Fruit fly (Drosophila melanogaster) whole organism, adult: ENCODE measurements around the gene jim.

Source experiments
- CG11617 ChIP-seq: fragments of 200-800 bp; sonication (Bioruptor generic); optimal IDR thresholded peaks from 2 replicates; lab custom pipeline; 2017; ENCODE audit warnings: mild to moderate bottlenecking, missing biosample characterization, missing genetic modification reagents, missing genetic modification characterization
- CG12768 ChIP-seq: fragments of 200-800 bp; sonication (Bioruptor generic); optimal IDR thresholded peaks from 2 replicates; lab custom pipeline; 2017; ENCODE audit warnings: missing biosample characterization, missing genetic modification characterization, mild to moderate bottlenecking, moderate library complexity, missing genetic modification reagents
- CG14711 ChIP-seq: fragments of 200-800 bp; sonication (Bioruptor generic); optimal IDR thresholded peaks from 2 replicates; lab custom pipeline; 2018; ENCODE audit warnings: missing biosample characterization, mild to moderate bottlenecking, missing genetic modification characterization, moderate library complexity
- CG1620 ChIP-seq: fragments of 200-800 bp; sonication (Bioruptor generic); optimal IDR thresholded peaks from 2 replicates; lab custom pipeline; 2016; ENCODE audit warnings: missing biosample characterization, missing genetic modification characterization
- CG33017 ChIP-seq: fragments of 200-800 bp; sonication (Bioruptor generic); optimal IDR thresholded peaks from 2 replicates; lab custom pipeline; 2018; ENCODE audit warnings: missing biosample characterization, mild to moderate bottlenecking, missing genetic modification characterization, moderate library complexity
- CG5204 ChIP-seq: fragments of 200-800 bp; sonication (Bioruptor generic); optimal IDR thresholded peaks from 2 replicates; lab custom pipeline; 2016; ENCODE audit warnings: missing biosample characterization, missing genetic modification characterization
- CG7045 ChIP-seq: fragments of 200-800 bp; sonication (Bioruptor generic); optimal IDR thresholded peaks from 2 replicates; lab custom pipeline; 2017; ENCODE audit warnings: missing biosample characterization, mild to moderate bottlenecking, missing genetic modification characterization
- CG7101 ChIP-seq: fragments of 200-800 bp; sonication (Bioruptor generic); optimal IDR thresholded peaks from 2 replicates; lab custom pipeline; 2018; ENCODE audit warnings: missing biosample characterization, mild to moderate bottlenecking, missing genetic modification characterization, moderate library complexity
- Clk ChIP-seq: fragments of 200-800 bp; sonication (Bioruptor generic); optimal IDR thresholded peaks from 2 replicates; lab custom pipeline; 2017; ENCODE audit warnings: missing biosample characterization, missing genetic modification characterization
- Crg-1 ChIP-seq: fragments of 200-800 bp; sonication (Bioruptor generic); optimal IDR thresholded peaks from 2 replicates; lab custom pipeline; 2016; ENCODE audit warnings: missing biosample characterization, missing genetic modification characterization
- Hr96 ChIP-seq: fragments of 200-800 bp; sonication (Bioruptor generic); optimal IDR thresholded peaks from 2 replicates; lab custom pipeline; 2016; ENCODE audit warnings: missing biosample characterization, missing genetic modification characterization
- Mnt ChIP-seq: fragments of 200-800 bp; sonication (Bioruptor generic); optimal IDR thresholded peaks from 2 replicates; lab custom pipeline; 2016; ENCODE audit warnings: missing biosample characterization, mild to moderate bottlenecking, missing genetic modification characterization
- bab1 ChIP-seq: fragments of 200-800 bp; sonication (Bioruptor generic); optimal IDR thresholded peaks from 3 replicates; lab custom pipeline; 2019; ENCODE audit warnings: missing biosample characterization, mild to moderate bottlenecking, missing genetic modification characterization, moderate library complexity
- cic ChIP-seq: fragments of 200-800 bp; sonication (Bioruptor generic); optimal IDR thresholded peaks from 2 replicates; lab custom pipeline; 2017; ENCODE audit warnings: missing biosample characterization, mild to moderate bottlenecking, missing genetic modification characterization, moderate library complexity
- cnc ChIP-seq, 2 experiments: fragments of >200 bp; optimal IDR thresholded peaks; 2 replicates each; lab custom pipeline; 2017
- kay ChIP-seq: fragments of 200-800 bp; sonication (Bioruptor generic); peaks from one replicate; lab custom pipeline; 2016; ENCODE audit warnings: missing biosample characterization, missing genetic modification characterization, borderline replicate concordance
- ovo ChIP-seq: fragments of 200-800 bp; sonication (Bioruptor generic); optimal IDR thresholded peaks from 2 replicates; lab custom pipeline; 2016; ENCODE audit warnings: missing biosample characterization, missing genetic modification characterization
- pad ChIP-seq: fragments of 200-800 bp; sonication (Bioruptor generic); optimal IDR thresholded peaks from 3 replicates; lab custom pipeline; 2017; ENCODE audit warnings: missing biosample characterization, missing genetic modification characterization, mild to moderate bottlenecking, moderate library complexity, missing genetic modification reagents
- tj ChIP-seq: fragments of 200-800 bp; sonication (Bioruptor generic); optimal IDR thresholded peaks from 3 replicates; lab custom pipeline; 2017; ENCODE audit warnings: missing biosample characterization, mild to moderate bottlenecking, missing genetic modification characterization, moderate library complexity
- toe ChIP-seq: fragments of 200-800 bp; sonication (Bioruptor generic); optimal IDR thresholded peaks from 2 replicates; lab custom pipeline; 2016; ENCODE audit warnings: missing biosample characterization, missing genetic modification characterization

The jim gene

dm6 chr3L:22824668-22825192 lies 10.3 kb downstream of the jim start:
- no peak for TF ChIP-seq CG1620
- peak; percentile 48 for TF ChIP-seq Hr96 (GFP tag; lab: Kevin White, UChicago)
- TF ChIP-seq cic (GFP tag; lab: Kevin White, UChicago) = peak; percentile 74
- TF ChIP-seq ovo (GFP tag; lab: Kevin White, UChicago) = peak; percentile 5
- TF ChIP-seq cnc (optimal IDR thresholded peaks at IDR 0.05; lab: Kevin White, UChicago) = no peak
- peak; percentile 43 for TF ChIP-seq pad (GFP tag; lab: Kevin White, UChicago)
- no peak for TF ChIP-seq CG5204 (GFP tag; lab: Kevin White, UChicago)
- TF ChIP-seq CG7101 = peak; percentile 30
- TF ChIP-seq CG33017 (tag; lab: Kevin White, UChicago) = peak; percentile 69
- peak; percentile 21 for TF ChIP-seq Crg-1 (GFP tag; lab: Kevin White, UChicago)
- peak; percentile 69 for TF ChIP-seq CG12768
- TF ChIP-seq CG7045 (GFP tag; lab: Kevin White, UChicago) = no peak
- peak; percentile 80 for TF ChIP-seq Mnt (GFP tag; lab: Kevin White, UChicago)
- peak; percentile 60 for TF ChIP-seq CG11617 (GFP tag; lab: Kevin White, UChicago)
- peak; percentile 59 for TF ChIP-seq Clk (GFP tag; lab: Kevin White, UChicago)
- TF ChIP-seq CG14711 (tag; lab: Kevin White, UChicago) = peak; percentile 8
- no peak for TF ChIP-seq toe
- TF ChIP-seq tj (GFP tag; lab: Kevin White, UChicago) = peak; percentile 34
- TF ChIP-seq bab1 (GFP tag; lab: Kevin White, UChicago) = peak; percentile 9
- TF ChIP-seq kay = no peak

dm6 chr3L:22823230-22823629 lies 11.8 kb downstream of the jim start:
- TF ChIP-seq toe (peak; percentile 4), Crg-1 (GFP tag; lab: Kevin White, UChicago) (no peak), pad (GFP tag; lab: Kevin White, UChicago) (no peak), cnc (optimal IDR thresholded peaks at IDR 0.05; lab: Kevin White, UChicago) (no peak), kay (peak; percentile 59)

- peak; percentile 90 for TF ChIP-seq CG5204 (GFP tag; lab: Kevin White, UChicago)
- peak; percentile 66 for TF ChIP-seq Crg-1 (GFP tag; lab: Kevin White, UChicago)
- TF ChIP-seq CG33017 (tag; lab: Kevin White, UChicago) = peak; percentile 97
- TF ChIP-seq CG11617 (GFP tag; lab: Kevin White, UChicago) = peak; percentile 98
- peak; percentile 67 for TF ChIP-seq CG1620
- peak; percentile 99 for TF ChIP-seq kay
- peak; percentile 98 for TF ChIP-seq tj (GFP tag; lab: Kevin White, UChicago)
- peak; percentile 76 for TF ChIP-seq Mnt (GFP tag; lab: Kevin White, UChicago)
- peak; percentile 91 for TF ChIP-seq ovo (GFP tag; lab: Kevin White, UChicago)
- peak; percentile 99 for TF ChIP-seq CG12768
- peak; percentile 10 for TF ChIP-seq bab1 (GFP tag; lab: Kevin White, UChicago)
- peak; percentile 73 for TF ChIP-seq CG7101
- TF ChIP-seq Clk (GFP tag; lab: Kevin White, UChicago) = peak; percentile 91
- TF ChIP-seq pad (GFP tag; lab: Kevin White, UChicago) = peak; percentile 61
- TF ChIP-seq Hr96 (GFP tag; lab: Kevin White, UChicago) = peak; percentile 91
- TF ChIP-seq cic (GFP tag; lab: Kevin White, UChicago) = peak; percentile 95
- peak; percentile 15 for TF ChIP-seq CG14711 (tag; lab: Kevin White, UChicago)
- no peak for TF ChIP-seq cnc (optimal IDR thresholded peaks at IDR 0.05; lab: Kevin White, UChicago)
- peak; percentile 92 for TF ChIP-seq toe
- TF ChIP-seq CG7045 (GFP tag; lab: Kevin White, UChicago) = peak; percentile 97
Measured at dm6 chr3L:22822544-22823175, 12.3 kb downstream of the jim start.

- TF ChIP-seq toe = no peak
- TF ChIP-seq Mnt (GFP tag; lab: Kevin White, UChicago) = no peak
- no peak for TF ChIP-seq pad (GFP tag; lab: Kevin White, UChicago)
- TF ChIP-seq cic (GFP tag; lab: Kevin White, UChicago) = no peak
- no peak for TF ChIP-seq Clk (GFP tag; lab: Kevin White, UChicago)
- TF ChIP-seq CG7045 (GFP tag; lab: Kevin White, UChicago) = no peak
- no peak for TF ChIP-seq CG12768
- TF ChIP-seq CG14711 (tag; lab: Kevin White, UChicago) = no peak
- no peak for TF ChIP-seq Crg-1 (GFP tag; lab: Kevin White, UChicago)
- no peak for TF ChIP-seq tj (GFP tag; lab: Kevin White, UChicago)
- no peak for TF ChIP-seq CG7101
- TF ChIP-seq ovo (GFP tag; lab: Kevin White, UChicago) = no peak
- no peak for TF ChIP-seq CG11617 (GFP tag; lab: Kevin White, UChicago)
Measured at dm6 chr3L:22821377-22821776, 13.6 kb downstream of the jim start.

dm6 chr3L:22820190-22820589 lies 14.8 kb downstream of the jim start:
- TF ChIP-seq CG7101 (no peak), tj (GFP tag; lab: Kevin White, UChicago) (no peak), CG1620 (no peak), Mnt (GFP tag; lab: Kevin White, UChicago) (no peak), kay (no peak), CG7045 (GFP tag; lab: Kevin White, UChicago) (no peak), Clk (GFP tag; lab: Kevin White, UChicago) (no peak), toe (no peak), bab1 (GFP tag; lab: Kevin White, UChicago) (no peak), CG14711 (tag; lab: Kevin White, UChicago) (no peak), CG33017 (tag; lab: Kevin White, UChicago) (no peak), Hr96 (GFP tag; lab: Kevin White, UChicago) (no peak), CG12768 (no peak), cic (GFP tag; lab: Kevin White, UChicago) (no peak), cnc (optimal IDR thresholded peaks at IDR 0.05; lab: Kevin White, UChicago) (no peak), ovo (GFP tag; lab: Kevin White, UChicago) (no peak)
